Fruit fly (Drosophila melanogaster): Measurements from ENCODE around the gene CG14864.
A peak's percentile ranks its signal among the peaks of the same experiment; 100 is the strongest.

CG14864 gene

dm6 chr3R:15287763-15288162 is 19.4 kb upstream of the CG14864 start:
- TF ChIP-seq CG17801 (GFP tag; optimal IDR thresholded peaks at IDR 0.05; ENCODE audit: partially characterized antibody): peak; percentile 16

dm6 chr3R:15286693-15287041 is 18.3 kb upstream of the CG14864 start:
- no peak for TF ChIP-seq CG17801 (GFP tag; optimal IDR thresholded peaks at IDR 0.05; ENCODE audit: partially characterized antibody)

- no peak for TF ChIP-seq CG17801 (GFP tag; optimal IDR thresholded peaks at IDR 0.05; ENCODE audit: partially characterized antibody)
Measured at dm6 chr3R:15286024-15286692, 17.8 kb upstream of the CG14864 start.

dm6 chr3R:15282982-15283809 is 14.9 kb upstream of the CG14864 start:
- TF ChIP-seq CG17801 (GFP tag; optimal IDR thresholded peaks at IDR 0.05; ENCODE audit: partially characterized antibody): no peak

dm6 chr3R:15282326-15282725 is 14.0 kb upstream of the CG14864 start:
- TF ChIP-seq CG17801 (GFP tag; optimal IDR thresholded peaks at IDR 0.05; ENCODE audit: partially characterized antibody): no peak

dm6 chr3R:15281335-15281963 is 13.1 kb upstream of the CG14864 start:
- TF ChIP-seq CG17801 (GFP tag; optimal IDR thresholded peaks at IDR 0.05; ENCODE audit: partially characterized antibody): no peak

- TF ChIP-seq CG17801 (GFP tag; optimal IDR thresholded peaks at IDR 0.05; ENCODE audit: partially characterized antibody): peak; percentile 25
Measured at dm6 chr3R:15280619-15281334, 12.4 kb upstream of the CG14864 start.

- no peak for TF ChIP-seq CG17801 (GFP tag; optimal IDR thresholded peaks at IDR 0.05; ENCODE audit: partially characterized antibody)
Measured at dm6 chr3R:15277926-15278869, 9.9 kb upstream of the CG14864 start, which contains the start of the genes MRG15 and Tm1. TSS of gene MRG15 (minus strand) at chr3R:15278109. TSS of gene Tm1 (plus strand) at chr3R:15278220.

dm6 chr3R:15275158-15275623 is 6.9 kb upstream of the CG14864 start, which contains the start of the genes Cp190 and CG4338:
TSS of gene Cp190 (minus strand) at chr3R:15275241.
TSS of gene CG4338 (plus strand) at chr3R:15275522.
- TF ChIP-seq CG17801 (GFP tag; optimal IDR thresholded peaks at IDR 0.05; ENCODE audit: partially characterized antibody): peak; percentile 99

- TF ChIP-seq CG17801 (GFP tag; optimal IDR thresholded peaks at IDR 0.05; ENCODE audit: partially characterized antibody): no peak
Measured at dm6 chr3R:15268856-15269255, 518 bp upstream of the CG14864 start.

dm6 chr3R:15265406-15266040 is 2.8 kb downstream of the CG14864 start, which contains the start of gene ATPsynO:
TSS of gene ATPsynO (plus strand) at chr3R:15265591.
- peak; percentile 54 for TF ChIP-seq CG17801 (GFP tag; optimal IDR thresholded peaks at IDR 0.05; ENCODE audit: partially characterized antibody)

- no peak for TF ChIP-seq CG17801 (GFP tag; optimal IDR thresholded peaks at IDR 0.05; ENCODE audit: partially characterized antibody)
Measured at dm6 chr3R:15263946-15264345, 4.4 kb downstream of the CG14864 start.

Measured in ovary, adult (tissue).